Worm (Caenorhabditis elegans): ENCODE data around the gene T20G5.13.

T20G5.13 gene

DNA sequence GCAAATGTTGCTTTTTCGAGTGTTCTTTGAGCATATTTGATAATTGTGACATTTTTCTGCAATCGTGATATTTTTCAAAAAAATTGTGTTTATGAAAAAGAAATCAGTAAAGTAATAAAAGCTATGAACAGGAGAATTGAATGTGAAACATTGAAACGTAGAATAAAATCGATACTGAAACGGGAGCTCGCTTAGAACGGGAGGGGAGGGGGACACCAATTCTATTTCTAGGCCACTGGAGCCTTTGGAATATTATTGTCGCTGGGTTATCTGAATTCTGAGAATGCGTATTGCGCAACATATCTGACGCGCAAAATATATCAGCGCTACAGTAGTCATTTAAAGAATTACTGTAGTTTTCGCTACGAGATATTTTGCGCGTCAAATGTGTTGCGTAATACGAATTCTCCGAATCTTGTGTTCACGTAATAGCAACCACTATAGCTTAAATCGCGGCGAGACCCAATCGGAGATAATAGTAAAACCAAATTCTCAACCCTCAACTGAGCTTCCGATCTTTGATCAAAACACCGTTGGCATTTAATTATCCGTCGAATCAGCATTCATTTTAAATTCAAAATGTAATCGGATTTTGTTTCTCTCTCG, 10.9 kb upstream of the T20G5.13 start, which contains the start of the genes blos-1 and best-18:
blos-1 (minus strand) TSS at position 58 of the 606 bp plus-strand sequence.
best-18 (plus strand) TSS at position 508 of the 606 bp plus-strand sequence.
- TF ChIP-seq php-3 (GFP tag; IDR thresholded peaks at IDR 0.05) (no peak), hmg-1.1 (GFP tag; IDR thresholded peaks at IDR 0.05) (no peak), nhr-237 (tag; optimal IDR thresholded peaks at IDR 0.05) (no peak), nhr-28 (tag; optimal IDR thresholded peaks at IDR 0.05) (peak; percentile 31), unc-62 (GFP tag; optimal IDR thresholded peaks at IDR 0.05 in 1 of 2) (no peak), unc-62 (tag; optimal IDR thresholded peaks at IDR 0.05) (no peak), dve-1 (tag; optimal IDR thresholded peaks at IDR 0.05; ENCODE audit: insufficient read depth) (no peak), F37D6.2 (tag; optimal IDR thresholded peaks at IDR 0.05) (no peak), nhr-10 (tag; optimal IDR thresholded peaks at IDR 0.05) (no peak), ztf-7 (tag; optimal IDR thresholded peaks at IDR 0.05) (no peak), aly-2 (tag; optimal IDR thresholded peaks at IDR 0.05) (no peak), Y75B8A.6 (GFP tag; IDR thresholded peaks at IDR 0.05) (no peak), attf-4 (tag; optimal IDR thresholded peaks at IDR 0.05) (no peak), madf-5 (GFP tag; IDR thresholded peaks at IDR 0.05) (no peak), lin-1 (GFP tag; IDR thresholded peaks at IDR 0.05) (no peak), dpl-1 (GFP tag; optimal IDR thresholded peaks at IDR 0.05) (no peak), daf-16 (GFP tag; optimal IDR thresholded peaks at IDR 0.05) (no peak), daf-16 (tag; optimal IDR thresholded peaks at IDR 0.05) (peak; percentile 69), tra-1 (GFP tag; IDR thresholded peaks at IDR 0.05) (no peak), egl-43 (GFP tag; IDR thresholded peaks at IDR 0.05) (no peak), F44E2.7 (GFP tag; IDR thresholded peaks at IDR 0.05) (no peak), nhr-77 (tag; optimal IDR thresholded peaks at IDR 0.05) (peak; percentile 15), dmd-9 (GFP tag; IDR thresholded peaks at IDR 0.05) (no peak), rbr-2 (tag; optimal IDR thresholded peaks at IDR 0.05) (no peak), zag-1 (tag; optimal IDR thresholded peaks at IDR 0.05) (no peak)

DNA sequence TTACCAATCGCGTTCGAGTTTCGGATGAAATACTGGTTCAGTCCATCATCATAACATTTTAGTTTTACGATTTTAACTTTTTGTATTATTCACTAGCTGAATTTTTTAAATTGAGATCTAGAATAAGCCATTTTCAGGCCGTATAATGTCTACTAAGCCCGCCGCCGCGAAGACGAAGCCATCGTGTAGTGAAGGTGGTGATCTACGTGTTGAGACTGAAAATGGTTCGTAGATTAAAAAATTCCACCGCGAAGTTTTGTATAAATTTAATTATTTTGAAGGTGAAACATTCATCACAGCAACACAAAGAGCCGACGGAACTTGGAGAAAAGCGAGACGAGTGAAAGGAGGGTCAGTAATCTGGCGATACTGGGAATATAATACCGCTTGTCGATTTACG, 8.6 kb upstream of the T20G5.13 start, which contains the start of gene T20G5.9:
T20G5.9 (plus strand) TSS at position 138 of the 400 bp plus-strand sequence.
- TF ChIP-seq F26F4.8 (GFP tag; conservative IDR thresholded peaks at IDR 0.05), result no peak
- TF ChIP-seq D1046.2 (GFP tag; IDR thresholded peaks at IDR 0.05), result 0 out of 2 replicates have a peak, but pooled peaks have one; percentile 50
- peak; percentile 53 for TF ChIP-seq ama-1 (optimal IDR thresholded peaks at IDR 0.05)
- no peak for TF ChIP-seq saeg-2 (GFP tag; IDR thresholded peaks at IDR 0.05)
- TF ChIP-seq mes-2 (tag; optimal IDR thresholded peaks at IDR 0.05; ENCODE audit: poor library complexity, severe bottlenecking), result peak; percentile 18
- TF ChIP-seq skn-1 (tag; optimal IDR thresholded peaks at IDR 0.05), result no peak
- TF ChIP-seq aly-2 (tag; optimal IDR thresholded peaks at IDR 0.05), result peak; percentile 37
- 0 out of 2 replicates have a peak, but pooled peaks have one; percentile 15 for TF ChIP-seq nhr-42 (GFP tag; IDR thresholded peaks at IDR 0.05)
- TF ChIP-seq ztf-11 (tag; optimal IDR thresholded peaks at IDR 0.05), result no peak
- no peak for TF ChIP-seq unc-39 (tag; optimal IDR thresholded peaks at IDR 0.05)
- TF ChIP-seq nhr-102 (tag; optimal IDR thresholded peaks at IDR 0.05), result peak; percentile 12
- peak; percentile 49 for TF ChIP-seq lin-38 (GFP tag; IDR thresholded peaks at IDR 0.05)
- TF ChIP-seq F49E8.2 (tag; optimal IDR thresholded peaks at IDR 0.05; ENCODE audit: borderline replicate concordance), result no peak
- peak; percentile 3 for TF ChIP-seq duxl-1 (tag; optimal IDR thresholded peaks at IDR 0.05; ENCODE audit: poor library complexity)

DNA sequence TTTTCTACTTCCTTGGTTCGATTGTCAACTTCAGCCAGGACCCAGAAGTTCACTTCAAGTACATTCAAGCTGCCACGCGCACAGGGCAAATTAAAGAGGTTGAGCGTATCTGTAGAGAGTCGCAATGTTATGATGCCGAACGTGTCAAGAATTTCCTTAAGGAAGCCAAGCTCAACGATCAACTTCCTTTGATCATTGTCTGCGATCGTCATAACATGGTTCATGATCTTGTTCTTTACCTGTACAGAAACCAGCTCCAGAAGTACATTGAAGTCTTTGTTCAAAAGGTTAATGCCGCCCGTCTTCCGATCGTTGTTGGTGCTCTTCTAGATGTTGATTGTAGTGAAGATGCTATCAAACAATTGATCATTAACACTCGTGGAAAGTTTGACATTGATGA, 5.2 kb upstream of the T20G5.13 start:
- TF ChIP-seq zip-2 (tag; optimal IDR thresholded peaks at IDR 0.05) (no peak), ceh-62 (tag; optimal IDR thresholded peaks at IDR 0.05) (no peak), zfp-3 (GFP tag; conservative IDR thresholded peaks at IDR 0.05) (no peak), hif-1 (tag; optimal IDR thresholded peaks at IDR 0.05) (no peak), unc-62 (GFP tag; optimal IDR thresholded peaks at IDR 0.05 in 1 of 2) (peak in 1 of 2 experiments; percentile 61), unc-62 (tag; optimal IDR thresholded peaks at IDR 0.05) (no peak)

Measured in whole organism, L4 larva.